Worm (Caenorhabditis elegans) whole organism, midembryonic: ENCODE results near the gene ptr-16.

Source experiments
- cog-1 ChIP-seq: sonication (generic microtip); optimal IDR thresholded peaks from 2 replicates; lab custom pipeline; 2016; ENCODE audit warnings: missing genetic modification characterization, missing compliant biosample characterization
- klf-2 ChIP-seq: fragments of 200-800 bp; sonication (Bioruptor generic); conservative IDR thresholded peaks from 2 replicates; pipeline ENCODE4 v1.3.6; 2022; ENCODE audit warnings: missing genetic modification reagents, missing genetic modification characterization, missing compliant biosample characterization
- med-1 ChIP-seq: sonication (generic microtip); optimal IDR thresholded peaks from 2 replicates; lab custom pipeline; 2017; ENCODE audit warnings: missing genetic modification characterization, mild to moderate bottlenecking, missing compliant biosample characterization, antibody characterized with exemption, missing genetic modification reagents; ENCODE audit not compliant: insufficient read depth
- tab-1 ChIP-seq: fragments of 200-800 bp; sonication (Bioruptor generic); IDR thresholded peaks from 2 replicates; pipeline ENCODE4 v1.3.6; 2022; ENCODE audit warnings: missing genetic modification characterization, missing compliant biosample characterization
- ztf-23 ChIP-seq: fragments of 200-800 bp; sonication (Bioruptor generic); IDR thresholded peaks from 2 replicates; pipeline ENCODE4 v1.3.6; 2022; ENCODE audit warnings: missing genetic modification reagents, missing genetic modification characterization, missing compliant biosample characterization
- ztf-29 ChIP-seq: fragments of 200-800 bp; sonication (Bioruptor generic); IDR thresholded peaks from 2 replicates; pipeline ENCODE4 v1.3.6; 2022; ENCODE audit warnings: missing genetic modification reagents, missing genetic modification characterization, missing compliant biosample characterization

DNA sequence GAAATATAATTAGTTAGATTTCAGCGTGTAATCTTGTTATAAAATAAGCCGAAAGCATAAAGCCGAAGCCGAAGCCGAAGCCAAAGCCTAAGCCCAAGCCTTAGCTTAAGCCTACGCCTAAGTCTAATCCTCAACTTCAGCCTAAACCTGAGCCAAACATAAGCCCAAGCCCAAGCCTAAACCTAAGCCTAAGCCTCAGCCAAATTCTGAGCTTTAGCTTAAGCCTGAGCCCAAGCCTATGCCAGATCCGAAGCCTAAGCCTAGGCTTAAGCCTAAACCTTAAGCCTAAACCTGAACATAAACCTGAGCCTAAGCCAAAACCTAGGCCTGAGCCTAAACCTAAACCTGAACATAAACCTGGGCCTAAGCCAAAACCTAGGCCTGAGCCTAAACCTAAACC is 4.8 kb upstream of the ptr-16 start:
- TF ChIP-seq ztf-29 (GFP tag; lab: Robert Waterston, UW): no peak
- no peak for TF ChIP-seq klf-2 (GFP tag; lab: Robert Waterston, UW)
- TF ChIP-seq cog-1: no peak
- no peak for TF ChIP-seq med-1 (GFP tag; lab: Kevin White, UChicago)
- no peak for TF ChIP-seq tab-1 (GFP tag; lab: Robert Waterston, UW)
- TF ChIP-seq ztf-23 (GFP tag; lab: Robert Waterston, UW): no peak
